Fruit fly (Drosophila melanogaster) whole organism, embryonic: ENCODE results near the gene CstF50.

ENCODE experiments used
- CG42726 ChIP-seq: fragments of 200-800 bp; sonication (Bioruptor generic); IDR thresholded peaks from 2 replicates; pipeline ENCODE4 v1.3.6; 2022; ENCODE audit warnings: missing biosample characterization, missing genetic modification characterization; ENCODE audit not compliant: partially characterized antibody
- Lpt ChIP-seq: fragments of >200 bp; optimal IDR thresholded peaks from 2 replicates; lab custom pipeline; 2018; ENCODE audit warnings: missing biosample characterization, missing genetic modification characterization

DNA sequence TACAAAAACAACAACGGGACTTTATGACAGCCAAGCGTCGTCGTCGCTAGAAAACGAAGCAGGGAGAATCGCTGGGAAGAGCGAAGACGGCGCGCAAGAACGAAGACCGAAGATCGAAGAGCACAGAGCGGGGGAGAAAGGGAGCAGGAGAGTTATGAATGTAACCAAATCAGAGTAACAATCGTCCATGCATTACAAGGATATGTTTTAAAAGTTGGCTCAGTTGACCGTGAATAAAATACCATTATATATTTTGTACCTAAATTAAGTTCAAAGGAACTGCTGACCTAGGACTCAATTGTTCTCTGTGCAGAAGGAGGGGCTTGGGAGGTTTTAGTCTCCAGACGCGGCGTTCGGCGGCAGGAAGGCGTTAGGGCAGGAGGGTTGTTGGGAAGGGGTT is 15.3 kb downstream of the CstF50 start:
- no peak for TF ChIP-seq Lpt (GFP tag; lab: Kevin White, UChicago)
- TF ChIP-seq CG42726 (GFP tag; lab: Robert Waterston, UW) = no peak
